Worm (Caenorhabditis elegans) whole organism, young adult: ENCODE results near the gene ptr-5.
"Not testable (repeated sequence)": the region's sequence is repeated elsewhere in the genome, so short reads cannot be mapped to it uniquely, and the experiment has no call there.

Experiments
- B0261.1 ChIP-seq: sonication (generic microtip); optimal IDR thresholded peaks from 2 replicates; lab custom pipeline; 2016; ENCODE audit warnings: mild to moderate bottlenecking, missing genetic modification characterization, moderate library complexity, missing compliant biosample characterization
- B0336.3 ChIP-seq: fragments of 200-800 bp; sonication (Bioruptor generic); IDR thresholded peaks from 2 replicates; pipeline ENCODE4 v1.3.6; 2022; ENCODE audit warnings: missing genetic modification characterization, missing compliant biosample characterization
- D2030.7 ChIP-seq: fragments of 200-800 bp; sonication (Bioruptor generic); IDR thresholded peaks from 2 replicates; pipeline ENCODE4 v1.3.6; 2022; ENCODE audit warnings: missing genetic modification reagents, missing genetic modification characterization, missing compliant biosample characterization
- F23B12.7 ChIP-seq: sonication (generic microtip); optimal IDR thresholded peaks from 2 replicates; lab custom pipeline; 2017; ENCODE audit warnings: missing genetic modification characterization, mild to moderate bottlenecking, missing compliant biosample characterization, antibody characterized with exemption, moderate library complexity; ENCODE audit not compliant: insufficient read depth
- F33H1.4 ChIP-seq: fragments of 200-800 bp; sonication (Bioruptor generic); IDR thresholded peaks from 2 replicates; pipeline ENCODE4 v1.3.6; 2022; ENCODE audit warnings: missing genetic modification reagents, missing genetic modification characterization, missing compliant biosample characterization
- F55B11.4 ChIP-seq: sonication (generic microtip); optimal IDR thresholded peaks from 2 replicates; lab custom pipeline; 2016; ENCODE audit warnings: missing compliant biosample characterization, missing genetic modification characterization, borderline replicate concordance; ENCODE audit not compliant: insufficient read depth
- F57A8.1 ChIP-seq: fragments of 200-800 bp; sonication (Bioruptor generic); optimal IDR thresholded peaks from 2 replicates; lab custom pipeline; 2018; ENCODE audit warnings: mild to moderate bottlenecking, missing genetic modification characterization, moderate library complexity, missing compliant biosample characterization
- K12H6.12 ChIP-seq: fragments of 200-800 bp; sonication (Bioruptor generic); optimal IDR thresholded peaks from 2 replicates; lab custom pipeline; 2018; ENCODE audit warnings: mild to moderate bottlenecking, missing genetic modification characterization, missing compliant biosample characterization
- T26A5.8 ChIP-seq: sonication (generic microtip); optimal IDR thresholded peaks from 2 replicates; lab custom pipeline; 2016; ENCODE audit warnings: missing genetic modification characterization, missing compliant biosample characterization
- Y53F4B.3 ChIP-seq: fragments of 200-800 bp; sonication (Bioruptor generic); IDR thresholded peaks from 2 replicates; pipeline ENCODE4 v1.3.6; 2022; ENCODE audit warnings: missing genetic modification reagents, missing genetic modification characterization, missing compliant biosample characterization
- akir-1 ChIP-seq: fragments of 200-800 bp; sonication (Bioruptor generic); optimal IDR thresholded peaks from 2 replicates; lab custom pipeline; 2018; ENCODE audit warnings: mild to moderate bottlenecking, missing genetic modification characterization, moderate library complexity, missing compliant biosample characterization
- athp-1 ChIP-seq: sonication (generic microtip); optimal IDR thresholded peaks from 2 replicates; lab custom pipeline; 2017; ENCODE audit warnings: mild to moderate bottlenecking, missing genetic modification characterization, missing compliant biosample characterization
- attf-3 ChIP-seq: fragments of 200-800 bp; sonication (Bioruptor generic); conservative IDR thresholded peaks from 2 replicates; pipeline ENCODE4 v1.3.6; 2022; ENCODE audit warnings: missing genetic modification reagents, missing genetic modification characterization, missing compliant biosample characterization
- attf-6 ChIP-seq: fragments of 200-800 bp; sonication (Bioruptor generic); IDR thresholded peaks from 2 replicates; pipeline ENCODE4 v1.3.6; 2022; ENCODE audit warnings: missing genetic modification reagents, missing genetic modification characterization, missing compliant biosample characterization
- bed-2 ChIP-seq: fragments of 200-800 bp; sonication (Bioruptor generic); IDR thresholded peaks from 2 replicates; pipeline ENCODE4 v1.3.6; 2022; ENCODE audit warnings: missing genetic modification reagents, missing genetic modification characterization, missing compliant biosample characterization
- ceh-100 ChIP-seq: fragments of 200-800 bp; sonication (Bioruptor generic); IDR thresholded peaks from 2 replicates; pipeline ENCODE4 v1.3.6; 2022; ENCODE audit warnings: missing genetic modification reagents, missing genetic modification characterization, missing compliant biosample characterization
- ceh-27 ChIP-seq: fragments of 200-800 bp; sonication (Bioruptor generic); optimal IDR thresholded peaks from 2 replicates; lab custom pipeline; 2018; ENCODE audit warnings: mild to moderate bottlenecking, missing genetic modification characterization, moderate library complexity, missing compliant biosample characterization
- ceh-40 ChIP-seq: fragments of 200-800 bp; sonication (Bioruptor generic); IDR thresholded peaks from 2 replicates; pipeline ENCODE4 v1.3.6; 2022; ENCODE audit warnings: missing genetic modification characterization, missing compliant biosample characterization
- dox-1 ChIP-seq: fragments of 200-800 bp; sonication (Bioruptor generic); IDR thresholded peaks from 2 replicates; pipeline ENCODE4 v1.3.6; 2022; ENCODE audit warnings: missing genetic modification reagents, missing genetic modification characterization, missing compliant biosample characterization
- efl-1 ChIP-seq: fragments of 150-350 bp; optimal IDR thresholded peaks from 2 replicates; lab custom pipeline; 2014; ENCODE audit warnings: missing biosample characterization, missing genetic modification reagents, missing genetic modification characterization
- egl-18 ChIP-seq: fragments of 200-800 bp; sonication (Bioruptor generic); IDR thresholded peaks from 2 replicates; pipeline ENCODE4 v1.3.6; 2022; ENCODE audit warnings: missing genetic modification reagents, missing genetic modification characterization, missing compliant biosample characterization
- egrh-3 ChIP-seq: fragments of 200-800 bp; sonication (Bioruptor generic); IDR thresholded peaks from 2 replicates; pipeline ENCODE4 v1.3.6; 2022; ENCODE audit warnings: missing genetic modification reagents, missing genetic modification characterization, missing compliant biosample characterization
- ets-4 ChIP-seq: fragments of 200-800 bp; sonication (Bioruptor generic); optimal IDR thresholded peaks from 2 replicates; lab custom pipeline; 2018; ENCODE audit warnings: mild to moderate bottlenecking, missing genetic modification characterization, missing compliant biosample characterization
- hsf-1 ChIP-seq: fragments of 200-800 bp; sonication (Bioruptor generic); IDR thresholded peaks from 2 replicates; pipeline ENCODE4 v1.3.6; 2022; ENCODE audit warnings: missing genetic modification reagents, missing genetic modification characterization, missing compliant biosample characterization
- let-607 ChIP-seq, 2 experiments: fragments of 200-800 bp in 1 of 2; sonication (Bioruptor generic) in 1 of 2; sonication (generic microtip) in 1 of 2; optimal IDR thresholded peaks; 2 replicates each; lab custom pipeline; 2016 to 2018; ENCODE audit warnings: mild to moderate bottlenecking in 2 of 2, missing compliant biosample characterization in 2 of 2, missing genetic modification characterization in 2 of 2, moderate library complexity in 2 of 2, missing genotype in 1 of 2
- lin-26 ChIP-seq: fragments of 200-800 bp; sonication (Bioruptor generic); IDR thresholded peaks from 2 replicates; pipeline ENCODE4 v1.3.6; 2022; ENCODE audit warnings: missing genetic modification reagents, missing genetic modification characterization, missing compliant biosample characterization
- lsl-1 ChIP-seq: fragments of 200-800 bp; sonication (Bioruptor generic); optimal IDR thresholded peaks from 2 replicates; lab custom pipeline; 2018; ENCODE audit warnings: mild to moderate bottlenecking, missing genetic modification characterization, moderate library complexity, missing compliant biosample characterization
- mcd-1 ChIP-seq: fragments of 200-800 bp; sonication (Bioruptor generic); IDR thresholded peaks from 2 replicates; pipeline ENCODE4 v1.3.6; 2022; ENCODE audit warnings: missing genetic modification reagents, missing genetic modification characterization, missing compliant biosample characterization
- nfyb-1 ChIP-seq: fragments of 200-800 bp; sonication (Bioruptor generic); IDR thresholded peaks from 2 replicates; pipeline ENCODE4 v1.3.6; 2022; ENCODE audit warnings: missing genetic modification reagents, missing genetic modification characterization, missing compliant biosample characterization
- nhr-120 ChIP-seq: fragments of 200-800 bp; sonication (Bioruptor generic); IDR thresholded peaks from 2 replicates; pipeline ENCODE4 v1.3.6; 2022; ENCODE audit warnings: missing genetic modification characterization, missing compliant biosample characterization
- nhr-27 ChIP-seq: fragments of 200-800 bp; sonication (Bioruptor generic); optimal IDR thresholded peaks from 2 replicates; lab custom pipeline; 2018; ENCODE audit warnings: mild to moderate bottlenecking, missing genetic modification characterization, moderate library complexity, missing compliant biosample characterization
- nhr-90 ChIP-seq: sonication (generic microtip); optimal IDR thresholded peaks from 2 replicates; lab custom pipeline; 2016; ENCODE audit warnings: missing genotype, mild to moderate bottlenecking, missing genetic modification characterization, missing compliant biosample characterization
- pbrm-1 ChIP-seq: fragments of 200-800 bp; sonication (Bioruptor generic); IDR thresholded peaks from 2 replicates; pipeline ENCODE4 v1.3.6; 2022; ENCODE audit warnings: missing genetic modification reagents, missing genetic modification characterization, missing compliant biosample characterization
- rpc-1 ChIP-seq, 2 experiments: fragments of 150-350 bp in 1 of 2; sonication (generic microtip) in 1 of 2; optimal IDR thresholded peaks; 2 replicates each; lab custom pipeline; 2014 to 2018; ENCODE audit warnings: missing biosample characterization in 1 of 2, missing genetic modification characterization in 1 of 2, missing genetic modification reagents in 1 of 2, missing genotype in 1 of 2
- snpc-3.4 ChIP-seq: sonication (generic microtip); optimal IDR thresholded peaks from 2 replicates; lab custom pipeline; 2017; ENCODE audit warnings: missing genetic modification characterization, mild to moderate bottlenecking, missing compliant biosample characterization, antibody characterized with exemption, moderate library complexity, missing genotype, missing genetic modification reagents
- tlf-1 ChIP-seq: fragments of 200-800 bp; sonication (Bioruptor generic); optimal IDR thresholded peaks from 2 replicates; lab custom pipeline; 2018; ENCODE audit warnings: mild to moderate bottlenecking, missing genetic modification characterization, missing compliant biosample characterization
- zfh-2 ChIP-seq: fragments of 200-800 bp; sonication (Bioruptor generic); conservative IDR thresholded peaks from 2 replicates; pipeline ENCODE4 v1.3.6; 2022; ENCODE audit warnings: missing genetic modification reagents, missing genetic modification characterization, missing compliant biosample characterization

The ptr-5 gene

DNA sequence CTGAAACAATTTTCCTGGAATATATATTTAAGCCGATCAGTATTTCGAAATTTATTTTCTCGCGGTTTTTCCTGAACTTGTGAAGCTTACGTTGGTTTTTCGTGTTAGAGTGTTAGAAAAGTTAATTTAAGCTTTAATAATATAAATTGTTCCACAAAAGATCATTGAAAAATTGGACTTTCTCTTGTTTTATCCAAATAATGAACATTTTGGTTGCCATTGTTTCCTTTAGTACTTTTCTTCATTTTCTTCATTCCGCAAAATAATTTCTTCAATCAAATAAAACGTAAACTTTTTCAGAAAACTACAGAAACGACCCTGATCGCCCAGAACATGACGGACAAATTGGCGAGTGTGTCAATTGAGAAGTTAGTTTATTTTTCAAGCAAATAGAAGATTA, 16.0 kb upstream of the ptr-5 start, which contains the start of gene fbxa-120:
Gene fbxa-120 (plus strand): TSS at position 301 of the 400 bp plus-strand sequence.
- TF ChIP-seq B0336.3 (GFP tag; lab: Robert Waterston, UW) (no peak), Y53F4B.3 (GFP tag; lab: Robert Waterston, UW) (no peak), nhr-120 (GFP tag; lab: Robert Waterston, UW) (no peak), akir-1 (GFP tag; lab: Kevin White, UChicago) (no peak), ceh-40 (GFP tag; lab: Robert Waterston, UW) (no peak), ceh-100 (GFP tag; lab: Robert Waterston, UW) (no peak), rpc-1 (optimal IDR thresholded peaks at IDR 0.05; lab: Kevin White, UChicago) (no peak), rpc-1 (tag; optimal IDR thresholded peaks at IDR 0.05; lab: Kevin White, UChicago) (no peak)

DNA sequence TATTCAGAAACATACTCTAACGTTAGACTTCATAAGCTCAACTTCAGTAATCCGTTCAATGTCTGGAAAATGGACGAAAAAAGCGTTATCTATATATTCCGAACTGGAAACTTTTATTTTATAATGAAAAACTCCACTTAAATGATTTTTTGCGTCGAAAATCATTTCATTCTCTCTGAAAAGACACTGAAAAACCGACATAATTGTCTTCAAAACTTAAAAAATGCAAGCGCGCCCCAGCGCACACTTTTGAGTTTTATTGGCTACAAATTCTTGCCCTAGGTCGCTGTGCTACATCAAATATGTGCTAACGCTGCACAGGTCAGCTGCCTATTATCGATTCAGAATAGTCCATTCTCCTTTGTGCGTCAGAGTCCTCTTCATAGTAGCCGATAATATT, 13.5 kb upstream of the ptr-5 start, which contains the start of gene C33E10.1:
Gene C33E10.1 (plus strand): TSS at position 301 of the 400 bp plus-strand sequence.
- TF ChIP-seq T26A5.8; bed-2 (GFP tag; lab: Robert Waterston, UW); B0261.1 (tag; lab: Kevin White, UChicago): not testable (repeated sequence)

DNA sequence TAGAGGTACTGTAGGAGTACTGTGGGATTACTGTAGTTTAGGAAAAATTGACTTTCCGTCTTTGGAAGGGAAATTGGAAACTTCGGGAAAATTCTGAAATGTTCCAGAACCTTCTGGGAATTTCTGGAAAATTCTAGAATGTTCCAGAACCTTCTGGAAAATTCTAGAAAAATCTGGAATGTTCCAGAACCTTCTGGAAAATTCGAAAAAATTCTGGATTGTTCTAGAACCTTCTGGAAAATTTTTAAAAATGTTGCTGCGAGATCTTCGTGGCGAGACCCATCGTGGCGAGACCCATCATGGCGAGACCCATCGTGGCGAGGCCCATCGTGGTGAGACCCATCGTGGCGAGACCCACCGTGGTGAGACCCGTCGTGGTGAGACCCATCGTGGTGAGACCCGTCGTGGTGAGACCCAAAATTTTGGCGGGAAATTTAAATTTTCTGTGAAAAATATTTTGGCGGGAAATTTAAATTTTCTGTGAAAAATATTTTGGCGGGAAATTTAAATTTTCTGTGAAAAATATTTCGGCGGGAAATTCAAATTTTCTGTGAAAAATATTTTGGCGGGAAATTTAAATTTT, 7.6 kb upstream of the ptr-5 start, which contains the start of gene C53C11.4:
Gene C53C11.4 (plus strand): TSS at position 179 of the 583 bp plus-strand sequence.
- TF ChIP-seq F33H1.4 (GFP tag; lab: Robert Waterston, UW) (peak; percentile 40), dox-1 (GFP tag; lab: Robert Waterston, UW) (peak; percentile 61), D2030.7 (GFP tag; lab: Robert Waterston, UW) (0 out of 2 replicates have a peak, but pooled peaks have one; percentile 13), hsf-1 (GFP tag; lab: Robert Waterston, UW) (peak; percentile 94)
- TF ChIP-seq, all 124 proteins: peak for 4; not testable (repeated sequence) for 120

DNA sequence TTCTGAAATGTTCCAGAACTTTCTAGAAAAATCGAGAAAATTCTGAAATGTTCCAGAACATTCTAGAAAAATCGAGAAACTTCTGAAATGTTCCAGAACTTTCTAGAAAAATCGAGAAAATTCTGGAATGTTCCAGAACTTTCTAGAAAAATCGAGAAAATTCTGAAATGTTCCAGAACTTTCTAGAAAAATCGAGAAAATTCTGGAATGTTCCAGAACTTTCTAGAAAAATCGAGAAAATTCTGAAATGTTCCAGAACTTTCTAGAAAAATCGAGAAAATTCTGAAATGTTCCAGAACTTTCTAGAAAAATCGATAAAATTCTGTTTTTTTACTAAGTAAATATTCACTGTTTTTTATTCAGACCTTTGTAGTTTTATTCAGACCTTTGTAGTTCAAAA, 6.9 kb upstream of the ptr-5 start:
- TF ChIP-seq egrh-3 (peak; percentile 80), hsf-1 (GFP tag; lab: Robert Waterston, UW) (peak; percentile 90)

DNA sequence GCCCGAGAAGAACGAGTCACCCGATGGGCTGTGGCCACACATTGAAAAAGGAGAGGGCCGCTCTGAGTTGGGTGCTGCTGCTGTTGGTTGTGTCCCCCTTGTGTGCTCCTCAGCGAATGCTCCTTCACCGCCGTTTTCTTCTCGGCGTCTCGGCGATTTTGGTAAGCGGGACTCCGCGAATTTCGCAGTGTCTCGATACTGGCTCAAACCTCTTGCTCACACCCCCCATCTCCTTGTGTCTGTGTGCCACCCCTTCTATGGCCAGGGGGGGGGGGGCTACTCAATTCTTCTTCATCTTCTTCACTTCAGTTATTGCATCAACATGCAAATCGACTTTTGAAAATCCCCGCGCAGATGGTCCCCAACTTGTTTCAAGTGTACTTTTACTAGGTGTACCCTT, 3.4 kb upstream of the ptr-5 start:
- TF ChIP-seq pbrm-1 (GFP tag; lab: Robert Waterston, UW), result peak; percentile 32; the same call in 1 of the 2 replicates
- peak; percentile 50 for TF ChIP-seq K12H6.12 (tag; lab: Kevin White, UChicago)
- TF ChIP-seq attf-6 (GFP tag; lab: Robert Waterston, UW), result no peak
- peak; percentile 28; the same call in 1 of the 2 replicates for TF ChIP-seq dox-1 (GFP tag; lab: Robert Waterston, UW)
- no peak for TF ChIP-seq athp-1 (tag; lab: Kevin White, UChicago)
- peak; percentile 67; the same call in 1 of the 2 replicates for TF ChIP-seq egrh-3
- no peak for TF ChIP-seq Y53F4B.3 (GFP tag; lab: Robert Waterston, UW)
- no peak for TF ChIP-seq snpc-3.4
- TF ChIP-seq lin-26 (GFP tag; lab: Robert Waterston, UW), result 0 out of 2 replicates have a peak, but pooled peaks have one; percentile 42
- 0 out of 2 replicates have a peak, but pooled peaks have one; percentile 32 for TF ChIP-seq egl-18 (GFP tag; lab: Robert Waterston, UW)
- peak; percentile 95 for TF ChIP-seq zfh-2 (GFP tag; lab: Robert Waterston, UW)
- TF ChIP-seq ceh-27 (GFP tag; lab: Kevin White, UChicago), result peak; percentile 57

DNA sequence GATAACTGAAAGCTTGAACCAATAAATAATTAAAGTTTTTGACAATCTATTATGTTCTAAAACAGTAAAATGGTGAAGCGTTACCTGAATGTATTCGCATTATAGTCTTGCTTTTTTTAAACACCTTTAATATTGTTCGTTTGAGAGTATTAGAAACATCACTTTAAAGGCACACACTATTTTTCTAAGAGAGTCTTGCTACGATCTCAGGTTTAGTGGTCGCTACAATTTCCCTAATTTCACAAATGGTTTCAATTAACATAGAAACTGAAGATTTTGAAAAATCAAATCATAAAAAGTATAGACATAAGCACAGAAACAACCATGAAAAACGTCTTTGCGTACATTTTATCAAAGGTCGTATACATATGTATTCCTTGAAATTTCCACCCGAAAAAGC, 2.2 kb downstream of the ptr-5 start:
- TF ChIP-seq efl-1 (GFP tag; lab: Kevin White, UChicago) (no peak), nfyb-1 (GFP tag; lab: Robert Waterston, UW) (no peak), nhr-27 (no peak), attf-3 (GFP tag; lab: Robert Waterston, UW) (no peak), F55B11.4 (tag; lab: Kevin White, UChicago) (no peak), lin-26 (GFP tag; lab: Robert Waterston, UW) (no peak), ceh-40 (GFP tag; lab: Robert Waterston, UW) (no peak), ets-4 (no peak), F57A8.1 (GFP tag; lab: Kevin White, UChicago) (no peak), nhr-90 (tag; lab: Kevin White, UChicago) (no peak), tlf-1 (GFP tag; lab: Kevin White, UChicago) (no peak), lsl-1 (GFP tag; lab: Kevin White, UChicago) (no peak), mcd-1 (GFP tag; lab: Robert Waterston, UW) (no peak), F23B12.7 (tag; lab: Kevin White, UChicago) (no peak), let-607 (tag; optimal IDR thresholded peaks at IDR 0.05; lab: Kevin White, UChicago) (no peak)
